Fruit fly (Drosophila melanogaster) whole organism, embryonic: ENCODE results near the gene Dif.

Experiments
- Ada2b ChIP-seq: fragments of 200-800 bp; sonication (Bioruptor generic); IDR thresholded peaks from 2 replicates; pipeline ENCODE4 v1.3.6; 2022; ENCODE audit warnings: missing biosample characterization, missing genetic modification characterization
- Asciz ChIP-seq: fragments of 200-800 bp; sonication (Bioruptor generic); optimal IDR thresholded peaks from 2 replicates; lab custom pipeline; 2017; ENCODE audit warnings: missing biosample characterization, mild to moderate bottlenecking, missing genetic modification characterization, missing genetic modification reagents
- Awh ChIP-seq: fragments of 200-800 bp; sonication (Bioruptor generic); IDR thresholded peaks from 2 replicates; pipeline ENCODE4, ENCODE4 v1.3.6; 2022; ENCODE audit warnings: missing biosample characterization, missing genetic modification characterization
- BtbVII ChIP-seq: fragments of 200-800 bp; sonication (Bioruptor generic); optimal IDR thresholded peaks from 3 replicates; lab custom pipeline; 2017; ENCODE audit warnings: missing biosample characterization, mild to moderate bottlenecking, missing genetic modification characterization
- CG10366 ChIP-seq: fragments of 200-800 bp; sonication (Bioruptor generic); IDR thresholded peaks from 2 replicates; pipeline ENCODE4 v1.3.6; 2022; ENCODE audit warnings: missing biosample characterization, missing genetic modification characterization
- CG10543 ChIP-seq: fragments of 200-800 bp; sonication (Bioruptor generic); optimal IDR thresholded peaks from 3 replicates; lab custom pipeline; 2017; ENCODE audit warnings: missing biosample characterization, mild to moderate bottlenecking, missing genetic modification characterization, moderate library complexity
- CG11695 ChIP-seq: fragments of 200-800 bp; sonication (Bioruptor generic); IDR thresholded peaks from 3 replicates; pipeline ENCODE4 v1.3.6; 2022; ENCODE audit warnings: missing biosample characterization, missing genetic modification characterization
- CG13775 ChIP-seq: fragments of 200-800 bp; sonication (Bioruptor generic); optimal IDR thresholded peaks from 3 replicates; lab custom pipeline; 2017; ENCODE audit warnings: missing biosample characterization, mild to moderate bottlenecking, missing genetic modification characterization
- CG14441 ChIP-seq: fragments of 200-800 bp; sonication (Bioruptor generic); IDR thresholded peaks from 2 replicates; pipeline ENCODE4 v1.3.6; 2022; ENCODE audit warnings: missing biosample characterization, missing genetic modification characterization
- CG15269 ChIP-seq: fragments of 200-800 bp; sonication (Bioruptor generic); optimal IDR thresholded peaks from 2 replicates; lab custom pipeline; 2018; ENCODE audit warnings: missing biosample characterization, mild to moderate bottlenecking, missing genetic modification characterization, moderate library complexity
- CG1792 ChIP-seq: fragments of 200-800 bp; sonication (Bioruptor generic); optimal IDR thresholded peaks from 2 replicates; lab custom pipeline; 2016; ENCODE audit warnings: missing biosample characterization, missing genetic modification characterization
- CG1832 ChIP-seq: fragments of 200-800 bp; sonication (Bioruptor generic); optimal IDR thresholded peaks from 2 replicates; lab custom pipeline; 2017; ENCODE audit warnings: missing biosample characterization, mild to moderate bottlenecking, missing genetic modification characterization, inconsistent platforms
- CG18599 ChIP-seq: fragments of 200-800 bp; sonication (Bioruptor generic); optimal IDR thresholded peaks from 3 replicates; lab custom pipeline; 2017; ENCODE audit warnings: missing biosample characterization, missing genetic modification characterization, mild to moderate bottlenecking, moderate library complexity, missing genetic modification reagents
- CG2120 ChIP-seq: fragments of 200-800 bp; sonication (Bioruptor generic); optimal IDR thresholded peaks from 3 replicates; lab custom pipeline; 2016; ENCODE audit warnings: missing biosample characterization, missing genetic modification characterization
- CG9437 ChIP-seq: fragments of 200-800 bp; sonication (Bioruptor generic); optimal IDR thresholded peaks from 2 replicates; lab custom pipeline; 2018; ENCODE audit warnings: missing biosample characterization, mild to moderate bottlenecking, missing genetic modification characterization
- CG9609 ChIP-seq: fragments of 200-800 bp; sonication (Bioruptor generic); optimal IDR thresholded peaks from 3 replicates; lab custom pipeline; 2016; ENCODE audit warnings: missing biosample characterization, missing genetic modification characterization
- D19B ChIP-seq: fragments of 200-800 bp; sonication (Bioruptor generic); optimal IDR thresholded peaks from 2 replicates; lab custom pipeline; 2017; ENCODE audit warnings: missing biosample characterization, mild to moderate bottlenecking, missing genetic modification characterization
- Dad ChIP-seq: fragments of 200-800 bp; sonication (Bioruptor generic); optimal IDR thresholded peaks from 3 replicates; lab custom pipeline; 2016; ENCODE audit warnings: missing biosample characterization, missing genetic modification characterization
- Dip2 ChIP-seq: fragments of 200-800 bp; sonication (Bioruptor generic); IDR thresholded peaks from 2 replicates; pipeline ENCODE4 v1.3.6; 2022; ENCODE audit warnings: missing biosample characterization, missing genetic modification characterization
- Drgx ChIP-seq: fragments of 200-800 bp; sonication (Bioruptor generic); IDR thresholded peaks from 2 replicates; pipeline ENCODE4 v1.3.6; 2022; ENCODE audit warnings: missing biosample characterization, missing genetic modification characterization
- GATAe ChIP-seq: fragments of 200-800 bp; sonication (Bioruptor generic); conservative IDR thresholded peaks from 2 replicates; pipeline ENCODE4 v1.3.6; 2022; ENCODE audit warnings: missing biosample characterization, missing genetic modification characterization
- HLHmδ ChIP-seq: fragments of 200-800 bp; sonication (Bioruptor generic); optimal IDR thresholded peaks from 2 replicates; lab custom pipeline; 2018; ENCODE audit warnings: missing biosample characterization, mild to moderate bottlenecking, missing genetic modification characterization, moderate library complexity
- HmgD ChIP-seq: fragments of 200-800 bp; sonication (Bioruptor generic); optimal IDR thresholded peaks from 3 replicates; lab custom pipeline; 2016; ENCODE audit warnings: missing biosample characterization, missing genetic modification characterization
- HmgZ ChIP-seq: fragments of 200-800 bp; sonication (Bioruptor generic); optimal IDR thresholded peaks from 2 replicates; lab custom pipeline; 2018; ENCODE audit warnings: missing biosample characterization, mild to moderate bottlenecking, missing genetic modification characterization
- Hr51 ChIP-seq, 2 experiments: fragments of 200-800 bp; sonication (Bioruptor generic); optimal IDR thresholded peaks; 2 replicates in 1 of 2; 3 replicates in 1 of 2; lab custom pipeline; 2016 to 2018; ENCODE audit warnings: missing biosample characterization in 2 of 2, missing genetic modification characterization in 2 of 2, mild to moderate bottlenecking in 1 of 2, moderate library complexity in 1 of 2
- Max ChIP-seq: fragments of 200-800 bp; sonication (Bioruptor generic); optimal IDR thresholded peaks from 2 replicates; lab custom pipeline; 2016; ENCODE audit warnings: missing biosample characterization, mild to moderate bottlenecking, missing genetic modification characterization
- NC2α ChIP-seq: fragments of 200-800 bp; sonication (Bioruptor generic); optimal IDR thresholded peaks from 2 replicates; lab custom pipeline; 2016; ENCODE audit warnings: missing biosample characterization, missing genetic modification characterization
- NC2β ChIP-seq: fragments of 200-800 bp; sonication (Bioruptor generic); optimal IDR thresholded peaks from 2 replicates; lab custom pipeline; 2016; ENCODE audit warnings: missing biosample characterization, missing genetic modification characterization
- Nf-YC ChIP-seq: fragments of 200-800 bp; optimal IDR thresholded peaks from 3 replicates; lab custom pipeline; 2019; ENCODE audit warnings: missing biosample characterization, mild to moderate bottlenecking, missing genetic modification characterization, moderate library complexity
- Oaz ChIP-seq: fragments of 200-800 bp; sonication (Bioruptor generic); IDR thresholded peaks from 2 replicates; pipeline ENCODE4 v1.3.6; 2022; ENCODE audit warnings: missing biosample characterization, missing genetic modification characterization
- Ptx1 ChIP-seq: fragments of 200-800 bp; sonication (Bioruptor generic); IDR thresholded peaks from 2 replicates; pipeline ENCODE4 v1.3.6; 2022; ENCODE audit warnings: missing biosample characterization, missing genetic modification characterization
- Sox102F ChIP-seq: fragments of 200-800 bp; sonication (Bioruptor generic); optimal IDR thresholded peaks from 2 replicates; lab custom pipeline; 2018; ENCODE audit warnings: missing biosample characterization, mild to moderate bottlenecking, missing genetic modification characterization, moderate library complexity
- Stat92E ChIP-seq, 3 experiments: fragments of >200 bp in 2 of 3; fragments of 200-800 bp in 1 of 3; sonication (Bioruptor generic) in 1 of 3; optimal IDR thresholded peaks; 2 replicates each; lab custom pipeline; 2017 to 2019; ENCODE audit warnings: missing biosample characterization in 3 of 3, missing genetic modification characterization in 3 of 3, mild to moderate bottlenecking in 1 of 3, moderate library complexity in 1 of 3
- ase ChIP-seq: fragments of 200-800 bp; sonication (Bioruptor generic); IDR thresholded peaks from 3 replicates; pipeline ENCODE4 v1.3.6; 2022; ENCODE audit warnings: missing biosample characterization, missing genetic modification characterization
- chinmo ChIP-seq: fragments of 200-800 bp; sonication (Bioruptor generic); IDR thresholded peaks from 4 replicates; pipeline ENCODE4 v1.3.6; 2022; ENCODE audit warnings: missing biosample characterization, missing genetic modification characterization; ENCODE audit not compliant: partially characterized antibody
- chm ChIP-seq: fragments of 200-800 bp; sonication (Bioruptor generic); IDR thresholded peaks from 2 replicates; pipeline ENCODE4 v1.3.6; 2022; ENCODE audit warnings: missing biosample characterization, missing genetic modification characterization
- crc ChIP-seq: fragments of 200-800 bp; sonication (Bioruptor generic); optimal IDR thresholded peaks from 2 replicates; lab custom pipeline; 2016; ENCODE audit warnings: missing biosample characterization, missing genetic modification characterization
- dati ChIP-seq: fragments of 200-800 bp; sonication (Bioruptor generic); IDR thresholded peaks from 2 replicates; pipeline ENCODE4 v1.3.6; 2022; ENCODE audit warnings: missing biosample characterization, missing genetic modification characterization
- dmrt11E ChIP-seq: fragments of 200-800 bp; sonication (Bioruptor generic); optimal IDR thresholded peaks from 3 replicates; lab custom pipeline; 2018; ENCODE audit warnings: missing biosample characterization, mild to moderate bottlenecking, missing genetic modification characterization, moderate library complexity
- dmrt99B ChIP-seq: fragments of 200-800 bp; sonication (Bioruptor generic); optimal IDR thresholded peaks from 2 replicates; lab custom pipeline; 2018; ENCODE audit warnings: missing biosample characterization, mild to moderate bottlenecking, missing genetic modification characterization, moderate library complexity
- dysf ChIP-seq: fragments of 200-800 bp; sonication (Bioruptor generic); IDR thresholded peaks from 3 replicates; pipeline ENCODE4 v1.3.6; 2022; ENCODE audit warnings: missing biosample characterization, missing genetic modification characterization
- fd96Cb ChIP-seq: fragments of 200-800 bp; sonication (Bioruptor generic); optimal IDR thresholded peaks from 2 replicates; lab custom pipeline; 2018; ENCODE audit warnings: missing biosample characterization, mild to moderate bottlenecking, missing genetic modification characterization, moderate library complexity
- inv ChIP-seq: fragments of 200-800 bp; sonication (Bioruptor generic); IDR thresholded peaks from 2 replicates; pipeline ENCODE4 v1.3.6; 2022; ENCODE audit warnings: missing biosample characterization, missing genetic modification characterization; ENCODE audit not compliant: partially characterized antibody
- lbe ChIP-seq: fragments of 200-800 bp; sonication (Bioruptor generic); optimal IDR thresholded peaks from 2 replicates; lab custom pipeline; 2016; ENCODE audit warnings: missing biosample characterization, mild to moderate bottlenecking, missing genetic modification characterization
- luna ChIP-seq: fragments of 200-800 bp; sonication (Bioruptor generic); optimal IDR thresholded peaks from 2 replicates; lab custom pipeline; 2016; ENCODE audit warnings: missing biosample characterization, missing genetic modification characterization
- p53 ChIP-seq: fragments of 200-800 bp; sonication (Bioruptor generic); optimal IDR thresholded peaks from 2 replicates; lab custom pipeline; 2016; ENCODE audit warnings: missing biosample characterization, missing genetic modification characterization
- row ChIP-seq: fragments of 200-800 bp; sonication (Bioruptor generic); IDR thresholded peaks from 3 replicates; pipeline ENCODE4 v1.3.6; 2022; ENCODE audit warnings: missing biosample characterization, missing genetic modification characterization
- so ChIP-seq: fragments of 200-800 bp; sonication (Bioruptor generic); IDR thresholded peaks from 3 replicates; pipeline ENCODE4 v1.3.6; 2022; ENCODE audit warnings: missing biosample characterization, missing genetic modification characterization
- vvl ChIP-seq: fragments of 200-800 bp; sonication (Bioruptor generic); IDR thresholded peaks from 2 replicates; pipeline ENCODE4 v1.3.6; 2022; ENCODE audit warnings: missing biosample characterization, missing genetic modification characterization

The Dif gene

dm6 chr2L:17431359-17431675, 1.6 kb downstream of the Dif start (continued):
- TF ChIP-seq CG10543 (GFP tag; lab: Kevin White, UChicago) (no peak), dati (GFP tag; lab: Robert Waterston, UW) (no peak), Hr51 (GFP tag; optimal IDR thresholded peaks at IDR 0.05; lab: Kevin White, UChicago) (peak in 1 of 2 experiments; percentile 68), vvl (0 out of 2 replicates have a peak, but pooled peaks have one; percentile 12), CG1832 (no peak), Dad (GFP tag; lab: Kevin White, UChicago) (no peak), Oaz (no peak), NC2β (GFP tag; lab: Kevin White, UChicago) (no peak), dmrt11E (tag; lab: Kevin White, UChicago) (no peak), row (GFP tag; lab: Robert Waterston, UW) (no peak), CG10366 (GFP tag; lab: Robert Waterston, UW) (peak; percentile 13; the same call in 1 of the 2 replicates), CG14441 (GFP tag; lab: Robert Waterston, UW) (peak; percentile 14; the same call in 1 of the 2 replicates), dmrt99B (peak; percentile 70), fd96Cb (tag; lab: Kevin White, UChicago) (peak; percentile 1), Sox102F (GFP tag; lab: Kevin White, UChicago) (peak; percentile 68), Ptx1 (GFP tag; lab: Robert Waterston, UW) (peak; percentile 42; the same call in 1 of the 2 replicates), dysf (GFP tag; lab: Robert Waterston, UW) (0 out of 3 replicates have a peak, but pooled peaks have one; percentile 34), lbe (no peak), CG2120 (GFP tag; lab: Kevin White, UChicago) (no peak), inv (GFP tag; lab: Robert Waterston, UW) (no peak), Drgx (GFP tag; lab: Robert Waterston, UW) (peak; percentile 69; the same call in 1 of the 2 replicates), CG15269 (tag; lab: Kevin White, UChicago) (peak; percentile 9), Asciz (GFP tag; lab: Kevin White, UChicago) (peak; percentile 43), CG13775 (GFP tag; lab: Kevin White, UChicago) (no peak), CG1792 (GFP tag; lab: Kevin White, UChicago) (no peak), CG18599 (GFP tag; lab: Kevin White, UChicago) (no peak), Awh (GFP tag; lab: Robert Waterston, UW) (no peak), Ada2b (GFP tag; lab: Robert Waterston, UW) (peak; percentile 17; the same call in 1 of the 2 replicates)

- TF ChIP-seq NC2α (GFP tag; lab: Kevin White, UChicago) (no peak), crc (GFP tag; lab: Kevin White, UChicago) (no peak), Stat92E (GFP tag; optimal IDR thresholded peaks at IDR 0.05; lab: Kevin White, UChicago) (peak in 1 of 3 experiments; percentile 1), Dip2 (GFP tag; lab: Robert Waterston, UW) (no peak), Nf-YC (tag; lab: Kevin White, UChicago) (no peak), CG9437 (GFP tag; lab: Kevin White, UChicago) (no peak), HLHmδ (GFP tag; lab: Kevin White, UChicago) (no peak), GATAe (no peak), Max (no peak), CG9609 (GFP tag; lab: Kevin White, UChicago) (no peak), chm (GFP tag; lab: Robert Waterston, UW) (no peak; the same call in 1 of the 2 replicates), HmgZ (no peak), luna (GFP tag; lab: Kevin White, UChicago) (no peak), BtbVII (GFP tag; lab: Kevin White, UChicago) (no peak), so (GFP tag; lab: Robert Waterston, UW) (0 out of 3 replicates have a peak, but pooled peaks have one; percentile 7), HmgD (GFP tag; lab: Kevin White, UChicago) (no peak), p53 (GFP tag; lab: Kevin White, UChicago) (no peak), ase (no peak), D19B (GFP tag; lab: Kevin White, UChicago) (no peak), chinmo (GFP tag; lab: Robert Waterston, UW) (peak; percentile 76; the same call in 3 of the 4 replicates), row (GFP tag; lab: Robert Waterston, UW) (no peak), CG11695 (no peak)
Measured at dm6 chr2L:17430602-17431358, 2.2 kb downstream of the Dif start.
